Fruit fly (Drosophila melanogaster) whole organism, adult: Measurements from ENCODE around the gene CG31381.

Experiments
- CG11617 ChIP-seq: fragments of 200-800 bp; sonication (Bioruptor generic); optimal IDR thresholded peaks from 2 replicates; lab custom pipeline; 2017; ENCODE audit warnings: mild to moderate bottlenecking, missing biosample characterization, missing genetic modification reagents, missing genetic modification characterization
- CG33017 ChIP-seq: fragments of 200-800 bp; sonication (Bioruptor generic); optimal IDR thresholded peaks from 2 replicates; lab custom pipeline; 2018; ENCODE audit warnings: missing biosample characterization, mild to moderate bottlenecking, missing genetic modification characterization, moderate library complexity
- Clk ChIP-seq: fragments of 200-800 bp; sonication (Bioruptor generic); optimal IDR thresholded peaks from 2 replicates; lab custom pipeline; 2017; ENCODE audit warnings: missing biosample characterization, missing genetic modification characterization
- Hr96 ChIP-seq: fragments of 200-800 bp; sonication (Bioruptor generic); optimal IDR thresholded peaks from 2 replicates; lab custom pipeline; 2016; ENCODE audit warnings: missing biosample characterization, missing genetic modification characterization
- cic ChIP-seq: fragments of 200-800 bp; sonication (Bioruptor generic); optimal IDR thresholded peaks from 2 replicates; lab custom pipeline; 2017; ENCODE audit warnings: missing biosample characterization, mild to moderate bottlenecking, missing genetic modification characterization, moderate library complexity
- kay ChIP-seq: fragments of 200-800 bp; sonication (Bioruptor generic); peaks from one replicate; lab custom pipeline; 2016; ENCODE audit warnings: missing biosample characterization, missing genetic modification characterization, borderline replicate concordance
- pad ChIP-seq: fragments of 200-800 bp; sonication (Bioruptor generic); optimal IDR thresholded peaks from 3 replicates; lab custom pipeline; 2017; ENCODE audit warnings: missing biosample characterization, missing genetic modification characterization, mild to moderate bottlenecking, moderate library complexity, missing genetic modification reagents
- tj ChIP-seq: fragments of 200-800 bp; sonication (Bioruptor generic); optimal IDR thresholded peaks from 3 replicates; lab custom pipeline; 2017; ENCODE audit warnings: missing biosample characterization, mild to moderate bottlenecking, missing genetic modification characterization, moderate library complexity

DNA sequence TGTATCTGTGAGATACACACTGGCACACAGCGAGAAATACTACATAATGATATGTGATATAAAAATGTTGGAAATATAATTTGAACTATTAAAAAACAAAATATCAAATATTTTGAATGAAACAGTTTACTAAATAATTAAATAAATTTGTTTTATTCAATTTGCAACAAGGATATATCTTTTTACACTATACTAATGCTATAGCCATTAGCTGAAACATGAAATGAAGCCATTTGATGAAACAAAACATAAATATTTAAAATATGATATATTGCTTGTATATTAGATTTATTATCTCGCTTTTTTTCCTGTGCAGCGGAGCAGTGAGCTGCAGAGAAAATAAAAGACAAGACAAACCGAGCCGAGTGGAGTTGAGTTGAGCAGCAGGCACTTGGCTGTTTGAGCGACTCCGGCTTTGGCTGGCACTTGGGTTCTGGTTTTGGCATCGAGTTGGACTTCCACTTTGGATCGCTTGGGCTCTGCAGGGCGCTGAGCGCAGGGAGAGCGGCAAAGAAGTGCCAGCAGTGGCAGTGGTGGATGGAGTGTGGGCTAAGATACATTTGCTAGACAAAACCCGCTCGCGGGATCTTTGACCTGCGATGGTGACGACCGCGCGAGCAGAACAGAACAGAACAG, 16.6 kb downstream of the CG31381 start:
- no peak for TF ChIP-seq kay (GFP tag; lab: Kevin White, UChicago)
- TF ChIP-seq Clk (GFP tag; lab: Kevin White, UChicago): no peak
- TF ChIP-seq Hr96 (GFP tag; lab: Kevin White, UChicago): no peak
- TF ChIP-seq tj (GFP tag; lab: Kevin White, UChicago): no peak
- no peak for TF ChIP-seq pad (GFP tag; lab: Kevin White, UChicago)
- no peak for TF ChIP-seq cic
- no peak for TF ChIP-seq CG11617 (GFP tag; lab: Kevin White, UChicago)
- no peak for TF ChIP-seq CG33017
